Worm (Caenorhabditis elegans) whole organism, midembryonic: Measurements from ENCODE around the gene ZK185.1.
A peak's percentile ranks its signal among the peaks of the same experiment; 100 is the strongest.

ENCODE experiments used
- T22C8.4 ChIP-seq: fragments of 200-800 bp; sonication (Bioruptor generic); IDR thresholded peaks from 2 replicates; pipeline ENCODE4 v1.3.6; 2022; ENCODE audit warnings: missing genetic modification characterization, missing compliant biosample characterization
- cog-1 ChIP-seq: sonication (generic microtip); optimal IDR thresholded peaks from 2 replicates; lab custom pipeline; 2016; ENCODE audit warnings: missing genetic modification characterization, missing compliant biosample characterization
- flt-1 ChIP-seq: fragments of 200-800 bp; sonication (Bioruptor generic); IDR thresholded peaks from 2 replicates; pipeline ENCODE4 v1.3.6; 2022; ENCODE audit warnings: missing genetic modification characterization, missing compliant biosample characterization
- ztf-23 ChIP-seq: fragments of 200-800 bp; sonication (Bioruptor generic); IDR thresholded peaks from 2 replicates; pipeline ENCODE4 v1.3.6; 2022; ENCODE audit warnings: missing genetic modification reagents, missing genetic modification characterization, missing compliant biosample characterization
- ztf-29 ChIP-seq: fragments of 200-800 bp; sonication (Bioruptor generic); IDR thresholded peaks from 2 replicates; pipeline ENCODE4 v1.3.6; 2022; ENCODE audit warnings: missing genetic modification reagents, missing genetic modification characterization, missing compliant biosample characterization

- TF ChIP-seq ztf-23 (GFP tag; lab: Robert Waterston, UW) (0 out of 2 replicates have a peak, but pooled peaks have one; percentile 40), cog-1 (tag; lab: Kevin White, UChicago) (no peak), flt-1 (GFP tag; lab: Robert Waterston, UW) (no peak), ztf-29 (GFP tag; lab: Robert Waterston, UW) (no peak), T22C8.4 (GFP tag; lab: Robert Waterston, UW) (no peak)
Observed at ce11 chrIV:4538672-4539071, 9.7 kb upstream of the ZK185.1 start.
